Worm (Caenorhabditis elegans): ENCODE results near the gene try-13.

The try-13 gene

ce11 chrV:7439807-7440206 is at the start of gene try-13:
try-13 (plus strand) TSS chrV:7440107.
- no peak for TF ChIP-seq R02D3.7 (tag; optimal IDR thresholded peaks at IDR 0.05)
- no peak for TF ChIP-seq lin-11 (tag; optimal IDR thresholded peaks at IDR 0.05)
- TF ChIP-seq Y55F3AM.14 (GFP tag; optimal IDR thresholded peaks at IDR 0.05), result no peak
- no peak for TF ChIP-seq sem-4 (tag; optimal IDR thresholded peaks at IDR 0.05)
- TF ChIP-seq lsy-2 (tag; optimal IDR thresholded peaks at IDR 0.05), result no peak
- no peak for TF ChIP-seq nhr-25 (tag; optimal IDR thresholded peaks at IDR 0.05)
- no peak for TF ChIP-seq lin-13 (GFP tag; optimal IDR thresholded peaks at IDR 0.05)

ce11 chrV:7391933-7392332 is 48.0 kb upstream of the try-13 start, which contains the start of gene fbxa-105:
fbxa-105 (minus strand) TSS chrV:7392029.
- TF ChIP-seq nhr-11 (tag; optimal IDR thresholded peaks at IDR 0.05) (no peak), unc-39 (tag; optimal IDR thresholded peaks at IDR 0.05) (no peak), fos-1 (tag; optimal IDR thresholded peaks at IDR 0.05) (peak; percentile 70)

- TF ChIP-seq gmeb-1 (tag; optimal IDR thresholded peaks at IDR 0.05) (no peak), lsy-2 (tag; optimal IDR thresholded peaks at IDR 0.05) (no peak), nhr-129 (tag; optimal IDR thresholded peaks at IDR 0.05) (no peak), nhr-25 (tag; optimal IDR thresholded peaks at IDR 0.05) (no peak), mdl-1 (tag; optimal IDR thresholded peaks at IDR 0.05) (no peak), unc-62 (GFP tag; optimal IDR thresholded peaks at IDR 0.05) (no peak), nhr-77 (tag; optimal IDR thresholded peaks at IDR 0.05) (no peak), R02D3.7 (tag; optimal IDR thresholded peaks at IDR 0.05) (no peak), mbf-1 (tag; optimal IDR thresholded peaks at IDR 0.05) (no peak), sma-3 (GFP tag; optimal IDR thresholded peaks at IDR 0.05) (no peak), ztf-11 (tag; optimal IDR thresholded peaks at IDR 0.05) (no peak)
Measured at ce11 chrV:7395359-7395758, 44.5 kb upstream of the try-13 start, which contains the start of gene srx-9. srx-9 (minus strand) TSS chrV:7395459.

ce11 chrV:7399202-7399601 is 40.7 kb upstream of the try-13 start, which contains the start of gene gst-41:
gst-41 (minus strand) TSS chrV:7399302.
- TF ChIP-seq ceh-16 (tag; optimal IDR thresholded peaks at IDR 0.05), result no peak
- no peak for TF ChIP-seq sma-9 (GFP tag; optimal IDR thresholded peaks at IDR 0.05)
- TF ChIP-seq sma-9 (tag; optimal IDR thresholded peaks at IDR 0.05), result no peak
- TF ChIP-seq aly-2 (tag; optimal IDR thresholded peaks at IDR 0.05), result no peak
- TF ChIP-seq elt-1 (tag; optimal IDR thresholded peaks at IDR 0.05), result no peak
- no peak for TF ChIP-seq ztf-4 (tag; optimal IDR thresholded peaks at IDR 0.05)
- TF ChIP-seq mbf-1 (tag; optimal IDR thresholded peaks at IDR 0.05), result no peak

ce11 chrV:7400095-7400494 is 39.8 kb upstream of the try-13 start, which contains the start of gene cnc-9:
cnc-9 (minus strand) TSS chrV:7400195.
- TF ChIP-seq nhr-12 (tag; optimal IDR thresholded peaks at IDR 0.05) (no peak), zag-1 (tag; optimal IDR thresholded peaks at IDR 0.05) (no peak), nhr-77 (tag; optimal IDR thresholded peaks at IDR 0.05) (no peak), unc-62 (GFP tag; optimal IDR thresholded peaks at IDR 0.05) (no peak), elt-1 (tag; optimal IDR thresholded peaks at IDR 0.05) (no peak), ZK546.5 (tag; optimal IDR thresholded peaks at IDR 0.05) (no peak), unc-39 (tag; optimal IDR thresholded peaks at IDR 0.05) (no peak), lin-39 (tag; optimal IDR thresholded peaks at IDR 0.05) (no peak), aly-2 (tag; optimal IDR thresholded peaks at IDR 0.05) (no peak), R02D3.7 (tag; optimal IDR thresholded peaks at IDR 0.05) (no peak)

- no peak for TF ChIP-seq ztf-4 (tag; optimal IDR thresholded peaks at IDR 0.05)
- no peak for TF ChIP-seq fos-1 (tag; optimal IDR thresholded peaks at IDR 0.05)
- TF ChIP-seq F13H6.1 (tag; optimal IDR thresholded peaks at IDR 0.05), result no peak
- TF ChIP-seq sma-3 (GFP tag; optimal IDR thresholded peaks at IDR 0.05), result no peak
- no peak for TF ChIP-seq crh-2 (tag; optimal IDR thresholded peaks at IDR 0.05)
- TF ChIP-seq elt-3 (tag; optimal IDR thresholded peaks at IDR 0.05), result no peak
- TF ChIP-seq dmd-4 (tag; optimal IDR thresholded peaks at IDR 0.05), result no peak
- TF ChIP-seq ceh-82 (tag; optimal IDR thresholded peaks at IDR 0.05), result no peak
- TF ChIP-seq zag-1 (tag; optimal IDR thresholded peaks at IDR 0.05), result no peak
- no peak for TF ChIP-seq ama-1 (optimal IDR thresholded peaks at IDR 0.05)
- TF ChIP-seq unc-39 (tag; optimal IDR thresholded peaks at IDR 0.05), result no peak
- TF ChIP-seq Y55F3AM.14 (GFP tag; optimal IDR thresholded peaks at IDR 0.05), result no peak
- no peak for TF ChIP-seq aly-2 (tag; optimal IDR thresholded peaks at IDR 0.05)
- no peak for TF ChIP-seq lsy-2 (tag; optimal IDR thresholded peaks at IDR 0.05)
- no peak for TF ChIP-seq ceh-16 (tag; optimal IDR thresholded peaks at IDR 0.05)
Measured at ce11 chrV:7400588-7400987, 39.3 kb upstream of the try-13 start, which contains the start of gene srx-60. srx-60 (plus strand) TSS chrV:7400888.

Measured in whole organism, L2 larva.